Worm (Caenorhabditis elegans) whole organism, dauer: ENCODE data around the gene spe-49.

Source experiments
- unc-62 ChIP-seq: sonication (generic microtip); optimal IDR thresholded peaks from 2 replicates; lab custom pipeline; 2017; ENCODE audit warnings: missing biosample characterization, missing genetic modification reagents, missing genetic modification characterization

spe-49 gene

DNA sequence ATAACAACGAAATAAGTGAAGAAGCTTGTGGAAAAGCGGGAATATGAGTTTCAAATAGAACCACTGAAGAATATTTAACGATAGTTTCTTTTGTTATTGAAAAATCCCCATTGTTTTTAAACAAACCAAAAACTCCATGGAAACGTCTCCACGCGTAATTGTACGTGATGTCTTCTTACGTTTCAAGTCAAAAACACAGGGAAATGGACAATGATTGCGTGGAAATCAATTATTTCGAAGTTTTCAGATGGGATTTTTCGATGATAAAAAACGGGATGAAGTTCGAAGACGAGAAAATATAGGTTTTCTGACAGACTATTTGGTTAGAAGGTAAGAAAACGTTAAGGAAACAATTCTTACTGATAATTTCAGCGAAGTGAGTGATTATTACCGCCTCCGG lies at the start of gene spe-49, which contains the start of gene K12B6.4:
TSS of gene spe-49 (plus strand) at position 185 of the 400 bp plus-strand sequence.
TSS of gene K12B6.4 (minus strand) at position 101 of the 400 bp plus-strand sequence.
- TF ChIP-seq unc-62 (GFP tag; lab: Kevin White, UChicago): no peak

DNA sequence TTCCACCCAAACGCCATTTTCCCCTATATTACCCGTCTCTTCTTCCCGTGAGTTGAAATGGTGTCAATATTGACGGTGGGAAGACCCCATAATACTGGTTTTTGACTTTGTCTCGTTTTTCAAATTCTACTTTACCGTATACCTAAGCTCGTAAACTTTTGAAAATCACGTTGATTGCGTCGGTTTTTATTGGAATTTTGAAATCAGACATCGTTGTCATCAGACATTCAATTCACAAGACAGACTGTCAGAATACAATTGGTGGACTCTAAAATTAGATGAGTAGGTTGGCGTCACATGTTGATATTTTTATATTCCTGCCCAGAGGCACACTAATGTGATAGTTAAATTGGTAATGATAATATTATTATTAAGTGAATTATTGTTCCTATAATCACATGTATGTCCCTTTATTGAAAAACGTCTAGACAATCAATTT lies 49.2 kb upstream of the spe-49 start:
- TF ChIP-seq unc-62 (GFP tag; lab: Kevin White, UChicago): no peak

DNA sequence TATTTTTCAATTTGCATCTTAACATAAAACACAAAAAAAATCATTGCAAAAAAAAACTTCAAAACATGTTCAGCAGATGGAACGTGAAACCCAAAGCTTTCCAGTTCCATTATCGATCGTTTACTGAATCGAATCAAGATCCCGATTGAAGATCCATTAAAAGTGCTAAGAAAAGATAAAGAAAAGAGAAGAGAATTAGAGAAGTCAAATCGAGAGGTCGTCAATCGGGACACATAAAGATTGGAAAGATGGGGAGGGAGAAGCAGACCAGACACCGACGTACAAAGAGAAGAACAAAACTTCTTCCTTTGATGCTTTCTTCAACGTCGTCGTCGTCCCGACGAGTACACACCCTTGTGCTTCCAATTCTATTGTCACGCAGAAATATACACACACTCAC lies 48.3 kb upstream of the spe-49 start:
- no peak for TF ChIP-seq unc-62 (GFP tag; lab: Kevin White, UChicago)

- TF ChIP-seq unc-62 (GFP tag; lab: Kevin White, UChicago): no peak
These were observed 47.2 kb upstream of the spe-49 start for ce11 chrV:6233952-6234351.

DNA sequence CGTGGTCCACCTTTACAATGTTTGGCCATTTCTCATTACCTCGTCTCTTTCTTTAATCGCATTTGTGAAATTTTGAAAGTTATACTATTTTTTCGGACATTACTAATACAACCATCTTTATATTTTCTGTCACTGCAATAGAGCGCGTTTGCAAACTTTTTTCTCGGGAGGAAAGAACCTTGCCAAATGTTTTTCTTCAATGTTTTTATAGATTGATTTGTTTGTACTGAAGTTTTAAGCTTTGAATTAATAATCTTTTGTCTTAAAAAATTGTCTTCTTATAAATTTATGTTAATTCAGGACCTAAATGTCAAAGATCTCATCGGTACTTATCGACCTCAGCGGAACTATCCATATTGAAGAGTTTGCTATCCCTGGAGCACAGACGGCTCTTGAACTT lies 46.3 kb upstream of the spe-49 start, which contains the start of gene K08B12.3:
TSS of gene K08B12.3 (plus strand) at position 301 of the 400 bp plus-strand sequence.
- TF ChIP-seq unc-62 (GFP tag; lab: Kevin White, UChicago): no peak

DNA sequence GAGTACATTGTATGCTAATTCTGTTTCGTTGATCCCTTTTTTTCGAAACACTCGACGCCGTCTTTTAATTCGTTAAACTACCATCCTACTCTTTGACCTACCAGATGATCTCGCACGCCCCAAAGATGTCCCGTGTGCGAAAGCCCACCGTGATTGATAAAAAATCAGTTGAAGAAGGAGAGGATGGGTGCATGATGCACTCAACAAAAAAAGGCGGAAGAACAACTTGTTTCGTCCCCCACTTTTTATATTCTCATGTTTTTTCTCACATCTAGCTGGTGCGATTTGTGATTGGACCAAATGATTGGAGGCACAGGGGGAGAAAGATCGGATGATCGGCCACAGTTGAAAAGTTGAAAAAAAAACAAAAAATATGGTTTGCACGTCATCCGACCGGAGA lies 42.8 kb upstream of the spe-49 start:
- TF ChIP-seq unc-62 (GFP tag; lab: Kevin White, UChicago): no peak

- TF ChIP-seq unc-62 (GFP tag; lab: Kevin White, UChicago): no peak
These were observed 41.3 kb upstream of the spe-49 start for ce11 chrV:6239855-6240254.

ce11 chrV:6240735-6241134 lies 40.4 kb upstream of the spe-49 start:
- no peak for TF ChIP-seq unc-62 (GFP tag; lab: Kevin White, UChicago)

DNA sequence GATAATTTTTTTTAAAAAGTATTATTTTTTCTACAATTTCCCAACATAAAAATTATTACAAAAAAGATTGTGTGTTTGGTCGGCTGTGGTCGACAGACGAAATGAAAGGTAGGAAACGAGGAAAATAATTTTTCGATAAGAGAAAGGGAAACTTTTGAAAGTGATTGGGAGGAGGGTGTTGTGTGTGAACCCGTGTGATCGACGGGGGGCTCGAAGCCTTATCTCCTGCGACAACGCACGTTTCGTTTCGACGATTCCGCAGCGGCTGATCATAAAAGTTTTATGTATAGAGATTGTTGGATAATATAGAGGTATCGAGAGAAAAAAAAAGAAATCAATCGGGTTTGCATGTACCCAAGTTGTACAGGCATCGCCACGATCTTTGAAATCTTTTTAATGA lies 37.9 kb upstream of the spe-49 start:
- TF ChIP-seq unc-62 (GFP tag; lab: Kevin White, UChicago): no peak

DNA sequence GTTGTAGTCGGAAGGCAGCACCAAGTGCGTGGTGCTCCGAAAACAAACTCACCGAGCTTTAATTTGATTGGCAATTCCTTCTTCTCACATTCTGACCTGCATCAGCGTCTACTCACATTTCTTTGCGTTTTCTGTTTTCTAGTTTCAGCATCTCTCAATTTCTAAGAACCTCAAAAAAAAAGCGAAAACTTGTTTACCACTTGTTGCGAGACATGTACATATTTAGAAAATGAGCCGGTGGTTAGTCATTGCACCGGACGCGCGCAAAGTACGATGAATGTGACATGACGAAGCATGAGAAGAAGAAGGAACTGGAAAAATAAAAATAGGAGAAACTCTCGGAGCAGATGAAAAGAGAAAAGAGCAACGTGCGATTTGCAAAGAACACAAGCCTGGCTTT lies 36.5 kb upstream of the spe-49 start:
- no peak for TF ChIP-seq unc-62 (GFP tag; lab: Kevin White, UChicago)

DNA sequence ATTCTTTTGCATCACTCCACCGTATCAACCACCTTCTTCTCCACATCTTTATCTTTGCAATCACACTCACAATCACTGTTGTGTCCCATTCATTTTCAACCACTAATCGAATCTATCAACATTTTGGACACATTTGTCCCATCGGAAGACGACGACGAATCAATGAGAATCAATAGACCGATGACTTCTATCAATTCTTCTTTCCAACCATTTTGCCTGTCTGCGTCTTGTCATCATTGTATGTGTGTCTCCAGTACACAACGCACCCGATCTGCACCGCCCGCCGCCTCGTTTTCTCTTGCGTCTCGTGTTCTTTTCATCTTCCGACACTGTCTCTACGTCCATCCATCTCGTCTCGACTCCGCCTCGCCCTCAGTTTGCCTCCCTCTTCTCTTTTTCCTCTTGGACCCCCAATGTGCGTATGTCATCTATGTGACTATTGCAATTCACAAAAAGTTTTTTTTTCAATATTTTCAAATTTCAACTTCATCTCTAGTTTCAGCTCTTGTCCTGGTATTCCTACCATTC lies 34.6 kb upstream of the spe-49 start, which contains the start of gene dmd-7:
TSS of gene dmd-7 (plus strand) at position 478 of the 528 bp plus-strand sequence.
- TF ChIP-seq unc-62 (GFP tag; lab: Kevin White, UChicago): no peak

DNA sequence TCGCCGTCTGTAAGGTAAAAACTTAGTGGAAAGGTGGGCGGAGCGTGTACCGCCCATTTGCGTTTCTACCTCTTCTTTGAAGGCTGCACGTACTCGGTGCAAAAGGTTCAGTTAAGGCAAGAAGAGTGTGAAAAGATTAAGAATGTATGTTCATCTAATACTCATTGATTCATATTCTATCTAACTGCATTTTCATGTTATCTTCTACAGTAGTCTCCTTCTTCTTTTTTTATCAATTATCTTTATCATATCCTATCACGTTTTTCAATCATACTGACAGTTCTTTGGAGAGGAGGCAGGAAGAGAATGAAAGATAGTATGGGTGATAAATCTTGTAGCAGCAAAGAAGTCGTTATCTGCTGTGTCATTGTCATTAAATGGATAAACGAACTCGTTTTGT lies 33.8 kb upstream of the spe-49 start:
- no peak for TF ChIP-seq unc-62 (GFP tag; lab: Kevin White, UChicago)

- TF ChIP-seq unc-62 (GFP tag; lab: Kevin White, UChicago): no peak
These were observed 32.4 kb upstream of the spe-49 start for ce11 chrV:6248714-6249113.

- TF ChIP-seq unc-62 (GFP tag; lab: Kevin White, UChicago): no peak
These were observed 32.0 kb upstream of the spe-49 start for ce11 chrV:6249135-6249534.

DNA sequence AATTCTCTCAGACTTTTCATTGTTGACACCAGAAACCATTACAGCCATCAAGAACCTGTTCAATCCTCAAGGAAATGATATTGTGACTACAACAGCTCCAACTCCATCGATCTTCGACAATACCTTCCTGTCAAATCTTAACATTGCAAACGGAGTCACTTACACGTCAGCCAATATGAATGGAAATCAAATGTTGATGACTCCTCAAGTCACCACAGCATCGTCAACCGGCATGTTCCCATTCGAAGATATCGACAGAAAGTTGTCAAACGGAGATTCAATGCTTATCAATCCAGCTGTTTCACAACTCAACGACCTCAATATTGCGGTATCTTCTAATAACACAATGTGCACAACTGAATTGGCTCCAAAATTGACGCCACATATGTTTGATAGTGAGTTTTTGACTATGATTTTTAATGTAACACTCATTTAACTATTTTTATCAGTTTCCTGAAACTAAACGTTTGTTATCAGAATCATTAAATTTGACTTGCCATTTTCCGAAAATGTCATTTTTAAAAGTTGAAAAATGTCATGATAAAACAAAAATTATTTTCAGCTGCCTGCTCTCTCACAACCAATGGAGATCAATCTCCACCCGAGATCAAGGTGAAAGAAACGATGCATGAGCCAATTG lies 30.1 kb upstream of the spe-49 start:
- no peak for TF ChIP-seq unc-62 (GFP tag; lab: Kevin White, UChicago)

ce11 chrV:6253936-6254335 lies 27.2 kb upstream of the spe-49 start:
- TF ChIP-seq unc-62 (GFP tag; lab: Kevin White, UChicago): no peak

DNA sequence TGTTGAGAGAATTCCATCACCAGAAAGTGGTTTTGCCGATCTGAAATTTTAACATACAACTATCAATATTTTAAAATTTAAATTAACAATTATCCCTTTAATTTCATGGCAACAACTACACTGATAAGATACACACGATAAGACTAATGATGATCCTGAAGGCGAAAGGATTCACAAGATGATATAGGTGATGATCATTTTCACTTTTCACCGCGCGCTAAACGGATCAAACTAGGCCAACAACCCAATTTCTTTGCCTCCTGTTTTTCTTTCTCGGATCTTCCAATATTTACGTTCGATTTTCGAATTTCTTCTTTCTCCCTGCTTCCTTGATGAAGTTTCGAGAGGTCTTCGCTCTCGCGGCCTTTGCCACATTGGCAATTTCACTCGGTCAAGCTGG lies 22.0 kb upstream of the spe-49 start, which contains the start of gene K08B12.1:
TSS of gene K08B12.1 (plus strand) at position 229 of the 400 bp plus-strand sequence.
- no peak for TF ChIP-seq unc-62 (GFP tag; lab: Kevin White, UChicago)
